Worm (Caenorhabditis elegans) whole organism, young adult: ENCODE data around the gene hadb-1.

ENCODE experiments used
- F10E7.11 ChIP-seq: sonication (generic microtip); optimal IDR thresholded peaks from 2 replicates; lab custom pipeline; 2017; ENCODE audit warnings: mild to moderate bottlenecking, missing genetic modification characterization, moderate library complexity, missing compliant biosample characterization
- F33H1.4 ChIP-seq: fragments of 200-800 bp; sonication (Bioruptor generic); IDR thresholded peaks from 2 replicates; pipeline ENCODE4 v1.3.6; 2022; ENCODE audit warnings: missing genetic modification reagents, missing genetic modification characterization, missing compliant biosample characterization
- F57C9.4 ChIP-seq: sonication (generic microtip); optimal IDR thresholded peaks from 2 replicates; lab custom pipeline; 2017; ENCODE audit warnings: mild to moderate bottlenecking, missing genetic modification characterization, missing compliant biosample characterization
- Y67H2A.10 ChIP-seq: fragments of 200-800 bp; sonication (Bioruptor generic); conservative IDR thresholded peaks from 2 replicates; pipeline ENCODE4 v1.3.6; 2022; ENCODE audit warnings: missing genetic modification reagents, missing genetic modification characterization, missing compliant biosample characterization
- ZK185.1 ChIP-seq: sonication (generic microtip); optimal IDR thresholded peaks from 2 replicates; lab custom pipeline; 2016; ENCODE audit warnings: mild to moderate bottlenecking, missing genetic modification characterization, missing compliant biosample characterization; ENCODE audit not compliant: poor library complexity, severe bottlenecking
- attf-5 ChIP-seq: fragments of 200-800 bp; sonication (Bioruptor generic); optimal IDR thresholded peaks from 2 replicates; lab custom pipeline; 2018; ENCODE audit warnings: mild to moderate bottlenecking, missing genetic modification characterization, missing compliant biosample characterization
- bed-2 ChIP-seq: fragments of 200-800 bp; sonication (Bioruptor generic); IDR thresholded peaks from 2 replicates; pipeline ENCODE4 v1.3.6; 2022; ENCODE audit warnings: missing genetic modification reagents, missing genetic modification characterization, missing compliant biosample characterization
- ccch-3 ChIP-seq: fragments of 200-800 bp; sonication (Bioruptor generic); optimal IDR thresholded peaks from 2 replicates; lab custom pipeline; 2018; ENCODE audit warnings: mild to moderate bottlenecking, missing genetic modification characterization, missing compliant biosample characterization
- cebp-1 ChIP-seq, 2 experiments: fragments of 200-800 bp in 1 of 2; sonication (Bioruptor generic) in 1 of 2; sonication (generic microtip) in 1 of 2; IDR thresholded peaks in 1 of 2; optimal IDR thresholded peaks in 1 of 2; 2 replicates each; pipeline versions ENCODE4 v1.3.6 to Lab custom; 2017 to 2022; ENCODE audit warnings: missing compliant biosample characterization in 2 of 2, missing genetic modification characterization in 2 of 2, mild to moderate bottlenecking in 1 of 2, missing genetic modification reagents in 1 of 2, moderate library complexity in 1 of 2
- ceh-79 ChIP-seq: sonication (generic microtip); optimal IDR thresholded peaks from 2 replicates; lab custom pipeline; 2017; ENCODE audit warnings: mild to moderate bottlenecking, missing genetic modification characterization, missing compliant biosample characterization
- ceh-91 ChIP-seq: fragments of 200-800 bp; sonication (Bioruptor generic); IDR thresholded peaks from 2 replicates; pipeline ENCODE4 v1.3.6; 2022; ENCODE audit warnings: missing genetic modification reagents, missing genetic modification characterization, missing compliant biosample characterization
- dox-1 ChIP-seq: fragments of 200-800 bp; sonication (Bioruptor generic); IDR thresholded peaks from 2 replicates; pipeline ENCODE4 v1.3.6; 2022; ENCODE audit warnings: missing genetic modification reagents, missing genetic modification characterization, missing compliant biosample characterization
- him-1 ChIP-seq: sonication (generic microtip); optimal IDR thresholded peaks from 2 replicates; lab custom pipeline; 2016; ENCODE audit warnings: missing genotype, missing genetic modification reagents, missing genetic modification characterization, missing compliant biosample characterization
- hlh-26 ChIP-seq: fragments of 200-800 bp; sonication (Bioruptor generic); conservative IDR thresholded peaks from 2 replicates; pipeline ENCODE4 v1.3.6; 2022; ENCODE audit warnings: missing genetic modification reagents, missing genetic modification characterization, missing compliant biosample characterization
- hmg-1.2 ChIP-seq: fragments of 200-800 bp; sonication (Bioruptor generic); IDR thresholded peaks from 2 replicates; pipeline ENCODE4 v1.3.6; 2022; ENCODE audit warnings: missing genetic modification reagents, missing genetic modification characterization, missing compliant biosample characterization
- hrde-1 ChIP-seq: sonication (generic microtip); optimal IDR thresholded peaks from 2 replicates; lab custom pipeline; 2016; ENCODE audit warnings: missing genetic modification characterization, mild to moderate bottlenecking, missing compliant biosample characterization, moderate library complexity, missing genotype, missing genetic modification reagents, borderline replicate concordance
- let-607 ChIP-seq, 2 experiments: fragments of 200-800 bp in 1 of 2; sonication (Bioruptor generic) in 1 of 2; sonication (generic microtip) in 1 of 2; optimal IDR thresholded peaks; 2 replicates each; lab custom pipeline; 2016 to 2018; ENCODE audit warnings: mild to moderate bottlenecking in 2 of 2, missing compliant biosample characterization in 2 of 2, missing genetic modification characterization in 2 of 2, moderate library complexity in 2 of 2, missing genotype in 1 of 2
- lin-35 ChIP-seq, 3 experiments: fragments of 150-350 bp in 2 of 3; sonication (generic microtip) in 1 of 3; optimal IDR thresholded peaks; 2 replicates each; lab custom pipeline; 2014 to 2018; ENCODE audit warnings: missing biosample characterization in 3 of 3, missing genetic modification characterization in 3 of 3, missing genetic modification reagents in 3 of 3
- lir-1 ChIP-seq: fragments of 200-800 bp; sonication (Bioruptor generic); conservative IDR thresholded peaks from 2 replicates; pipeline ENCODE4 v1.3.6; 2022; ENCODE audit warnings: missing genetic modification reagents, missing genetic modification characterization, missing compliant biosample characterization
- lsl-1 ChIP-seq: fragments of 200-800 bp; sonication (Bioruptor generic); optimal IDR thresholded peaks from 2 replicates; lab custom pipeline; 2018; ENCODE audit warnings: mild to moderate bottlenecking, missing genetic modification characterization, moderate library complexity, missing compliant biosample characterization
- lsy-27 ChIP-seq: sonication (generic microtip); optimal IDR thresholded peaks from 2 replicates; lab custom pipeline; 2017; ENCODE audit warnings: missing genetic modification characterization, mild to moderate bottlenecking, missing compliant biosample characterization, antibody characterized with exemption, missing genotype, borderline replicate concordance; ENCODE audit not compliant: insufficient read depth
- madf-3 ChIP-seq: fragments of 200-800 bp; sonication (Bioruptor generic); IDR thresholded peaks from 2 replicates; pipeline ENCODE4 v1.3.6; 2022; ENCODE audit warnings: missing genetic modification reagents, missing genetic modification characterization, missing compliant biosample characterization
- madf-8 ChIP-seq: fragments of 200-800 bp; sonication (Bioruptor generic); conservative IDR thresholded peaks from 2 replicates; pipeline ENCODE4 v1.3.6; 2022; ENCODE audit warnings: missing genetic modification reagents, missing genetic modification characterization, missing compliant biosample characterization
- nhr-120 ChIP-seq: fragments of 200-800 bp; sonication (Bioruptor generic); IDR thresholded peaks from 2 replicates; pipeline ENCODE4 v1.3.6; 2022; ENCODE audit warnings: missing genetic modification characterization, missing compliant biosample characterization
- nhr-80 ChIP-seq: sonication (generic microtip); optimal IDR thresholded peaks from 2 replicates; lab custom pipeline; 2016; ENCODE audit warnings: missing genetic modification characterization, missing compliant biosample characterization
- rcor-1 ChIP-seq: fragments of 200-800 bp; sonication (Bioruptor generic); IDR thresholded peaks from 2 replicates; pipeline ENCODE4 v1.3.6; 2022; ENCODE audit warnings: missing genetic modification reagents, missing genetic modification characterization, missing compliant biosample characterization
- sea-2 ChIP-seq: fragments of 200-800 bp; sonication (Bioruptor generic); IDR thresholded peaks from 2 replicates; pipeline ENCODE4 v1.3.6; 2022; ENCODE audit warnings: missing genetic modification characterization, missing compliant biosample characterization
- unc-130 ChIP-seq: sonication (generic microtip); optimal IDR thresholded peaks from 2 replicates; lab custom pipeline; 2016; ENCODE audit warnings: missing genetic modification reagents, missing genetic modification characterization, missing compliant biosample characterization
- unc-62 ChIP-seq: fragments of 150-350 bp; optimal IDR thresholded peaks from 2 replicates; lab custom pipeline; 2014; ENCODE audit warnings: missing biosample characterization, missing genetic modification reagents, missing genetic modification characterization
- zim-3 ChIP-seq: sonication (generic microtip); optimal IDR thresholded peaks from 2 replicates; lab custom pipeline; 2017; ENCODE audit warnings: mild to moderate bottlenecking, missing genetic modification characterization, moderate library complexity, missing compliant biosample characterization
- ztf-22 ChIP-seq: fragments of 200-800 bp; sonication (Bioruptor generic); optimal IDR thresholded peaks from 2 replicates; lab custom pipeline; 2018; ENCODE audit warnings: mild to moderate bottlenecking, missing genetic modification characterization, moderate library complexity, missing compliant biosample characterization
- ztf-26 ChIP-seq: sonication (generic microtip); optimal IDR thresholded peaks from 2 replicates; lab custom pipeline; 2017; ENCODE audit warnings: missing genetic modification characterization, missing compliant biosample characterization
- ztf-6 ChIP-seq: fragments of 200-800 bp; sonication (Bioruptor generic); IDR thresholded peaks from 2 replicates; pipeline ENCODE4 v1.3.6; 2022; ENCODE audit warnings: missing genetic modification reagents, missing genetic modification characterization, missing compliant biosample characterization

Gene hadb-1

DNA sequence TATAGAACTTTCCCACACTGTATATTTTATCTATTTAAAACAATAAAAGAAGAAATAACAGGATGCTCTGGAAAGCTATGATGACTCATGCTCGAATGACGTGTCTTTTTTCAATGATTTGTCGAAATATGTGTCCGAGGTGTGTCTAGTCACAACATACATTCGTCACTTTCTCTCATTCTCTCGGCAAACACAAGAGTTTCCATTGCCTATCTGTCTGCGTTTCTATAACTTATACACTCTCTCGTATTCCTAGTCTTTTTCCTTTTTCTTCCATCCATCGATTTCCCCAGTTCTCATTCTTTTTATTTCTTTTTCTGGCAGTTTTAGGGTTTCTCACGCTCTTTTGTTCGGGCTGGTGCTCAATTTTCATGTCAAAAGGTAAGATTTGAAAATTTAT, 8.4 kb upstream of the hadb-1 start:
- TF ChIP-seq ztf-6 (GFP tag; lab: Robert Waterston, UW): no peak
- TF ChIP-seq attf-5 (GFP tag; lab: Kevin White, UChicago): peak; percentile 3
- peak; percentile 17 for TF ChIP-seq ZK185.1 (tag; lab: Kevin White, UChicago)
- TF ChIP-seq hmg-1.2: peak; percentile 87
- TF ChIP-seq let-607 (tag; optimal IDR thresholded peaks at IDR 0.05; lab: Kevin White, UChicago): peak; percentile 21 to 81
- TF ChIP-seq hlh-26 (GFP tag; lab: Robert Waterston, UW): no peak
- TF ChIP-seq nhr-80 (tag; lab: Kevin White, UChicago): peak; percentile 22
- no peak for TF ChIP-seq cebp-1 (GFP tag; IDR thresholded peaks at IDR 0.05; lab: Robert Waterston, UW)
- peak; percentile 39 for TF ChIP-seq cebp-1 (tag; optimal IDR thresholded peaks at IDR 0.05; lab: Kevin White, UChicago)
- no peak for TF ChIP-seq unc-62 (GFP tag; lab: Kevin White, UChicago)
- no peak for TF ChIP-seq F57C9.4 (tag; lab: Kevin White, UChicago)
- TF ChIP-seq F33H1.4: no peak
- TF ChIP-seq unc-130 (GFP tag; lab: Kevin White, UChicago): no peak
- TF ChIP-seq zim-3 (tag; lab: Kevin White, UChicago): no peak
- no peak for TF ChIP-seq nhr-120 (GFP tag; lab: Robert Waterston, UW)

DNA sequence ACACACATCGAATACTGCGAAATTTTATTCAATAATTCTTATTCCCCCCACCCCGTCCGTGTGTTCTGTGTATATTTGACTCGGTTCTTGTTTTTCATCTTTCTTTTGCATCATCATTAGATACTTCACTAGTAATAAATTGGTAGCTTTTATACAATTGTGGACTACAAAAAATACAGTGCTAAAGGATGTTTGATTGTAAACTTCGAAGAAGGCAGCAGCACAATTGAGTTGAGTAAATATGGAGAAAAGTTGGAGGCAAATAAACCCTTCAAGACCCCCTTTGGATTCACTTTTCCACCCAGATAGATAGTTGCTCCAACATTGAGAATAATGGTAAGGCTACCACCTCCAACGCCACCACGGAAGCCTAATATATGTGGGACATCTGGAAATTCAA, 5.0 kb upstream of the hadb-1 start, which contains the start of gene B0303.7:
TSS of gene B0303.7 (plus strand) at position 301 of the 400 bp plus-strand sequence.
- TF ChIP-seq madf-8 (GFP tag; lab: Robert Waterston, UW) (no peak), Y67H2A.10 (GFP tag; lab: Robert Waterston, UW) (no peak), ceh-91 (GFP tag; lab: Robert Waterston, UW) (no peak), dox-1 (GFP tag; lab: Robert Waterston, UW) (no peak), rcor-1 (GFP tag; lab: Robert Waterston, UW) (no peak), bed-2 (GFP tag; lab: Robert Waterston, UW) (no peak), lin-35 (GFP tag; optimal IDR thresholded peaks at IDR 0.05; lab: Kevin White, UChicago) (no peak), lir-1 (GFP tag; lab: Robert Waterston, UW) (no peak), madf-3 (GFP tag; lab: Robert Waterston, UW) (no peak), ccch-3 (no peak), hlh-26 (GFP tag; lab: Robert Waterston, UW) (no peak), lsy-27 (tag; lab: Kevin White, UChicago) (no peak), hrde-1 (tag; lab: Kevin White, UChicago) (no peak), ceh-79 (tag; lab: Kevin White, UChicago) (no peak), him-1 (tag; lab: Kevin White, UChicago) (no peak)

DNA sequence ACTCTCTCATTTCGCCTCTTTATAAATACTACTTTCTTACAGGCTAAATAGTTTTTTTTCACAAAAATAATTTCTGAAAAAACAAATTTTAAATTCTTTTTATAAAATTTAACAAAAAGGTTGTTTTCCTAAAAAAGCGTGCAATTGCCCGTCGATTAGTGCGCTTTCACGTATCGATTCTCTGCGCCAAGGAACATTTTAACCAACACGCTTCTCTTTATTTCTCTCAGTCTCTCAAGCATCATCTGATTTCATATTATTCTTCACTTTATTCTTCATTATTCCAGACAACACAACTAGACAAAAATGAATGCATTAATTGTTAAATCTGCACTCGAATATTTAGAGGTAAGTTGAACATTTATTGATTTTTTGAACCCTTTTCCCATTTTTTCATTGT, 1.4 kb upstream of the hadb-1 start, which contains the start of gene B0303.4:
TSS of gene B0303.4 (plus strand) at position 196 of the 400 bp plus-strand sequence.
- no peak for TF ChIP-seq sea-2 (GFP tag; lab: Robert Waterston, UW)
- no peak for TF ChIP-seq ztf-26 (tag; lab: Kevin White, UChicago)
- peak; percentile 70 for TF ChIP-seq attf-5 (GFP tag; lab: Kevin White, UChicago)
- no peak for TF ChIP-seq lsl-1 (GFP tag; lab: Kevin White, UChicago)
- TF ChIP-seq hmg-1.2: peak; percentile 38; the same call in 1 of the 2 replicates
- TF ChIP-seq ztf-22 (GFP tag; lab: Kevin White, UChicago): no peak
- no peak for TF ChIP-seq cebp-1 (GFP tag; IDR thresholded peaks at IDR 0.05; lab: Robert Waterston, UW)
- TF ChIP-seq cebp-1 (tag; optimal IDR thresholded peaks at IDR 0.05; lab: Kevin White, UChicago): peak; percentile 36
- peak in 1 of 3 experiments; percentile 51 for TF ChIP-seq lin-35 (GFP tag; optimal IDR thresholded peaks at IDR 0.05; lab: Kevin White, UChicago)
- peak; percentile 24 for TF ChIP-seq nhr-80 (tag; lab: Kevin White, UChicago)
- no peak for TF ChIP-seq F10E7.11
- TF ChIP-seq unc-130 (GFP tag; lab: Kevin White, UChicago): no peak
- TF ChIP-seq, all 124 proteins: peak for 5
